Worm (Caenorhabditis elegans) whole organism, young adult: ENCODE results near the gene tax-6.
A peak's percentile ranks its signal among the peaks of the same experiment; 100 is the strongest.

ENCODE experiments used
- B0019.2 ChIP-seq: fragments of 200-800 bp; sonication (Bioruptor generic); conservative IDR thresholded peaks from 2 replicates; pipeline ENCODE4 v1.3.6; 2022; ENCODE audit warnings: missing genetic modification reagents, missing genetic modification characterization, missing compliant biosample characterization
- B0035.1 ChIP-seq: sonication (generic microtip); optimal IDR thresholded peaks from 2 replicates; lab custom pipeline; 2016; ENCODE audit warnings: missing genetic modification characterization, mild to moderate bottlenecking, missing compliant biosample characterization, missing genotype, missing genetic modification reagents
- F23B12.7 ChIP-seq: sonication (generic microtip); optimal IDR thresholded peaks from 2 replicates; lab custom pipeline; 2017; ENCODE audit warnings: missing genetic modification characterization, mild to moderate bottlenecking, missing compliant biosample characterization, antibody characterized with exemption, moderate library complexity; ENCODE audit not compliant: insufficient read depth
- F49E8.2 ChIP-seq: sonication (generic microtip); optimal IDR thresholded peaks from 3 replicates; lab custom pipeline; 2017; ENCODE audit warnings: missing genetic modification characterization, mild to moderate bottlenecking, missing compliant biosample characterization, antibody characterized with exemption, moderate library complexity; ENCODE audit not compliant: insufficient read depth
- F52B5.7 ChIP-seq: sonication (generic microtip); optimal IDR thresholded peaks from 2 replicates; lab custom pipeline; 2016; ENCODE audit warnings: mild to moderate bottlenecking, missing genetic modification characterization, missing compliant biosample characterization
- Y53F4B.3 ChIP-seq: fragments of 200-800 bp; sonication (Bioruptor generic); IDR thresholded peaks from 2 replicates; pipeline ENCODE4 v1.3.6; 2022; ENCODE audit warnings: missing genetic modification reagents, missing genetic modification characterization, missing compliant biosample characterization
- ZK185.1 ChIP-seq: sonication (generic microtip); optimal IDR thresholded peaks from 2 replicates; lab custom pipeline; 2016; ENCODE audit warnings: mild to moderate bottlenecking, missing genetic modification characterization, missing compliant biosample characterization; ENCODE audit not compliant: poor library complexity, severe bottlenecking
- ama-1 ChIP-seq, 3 experiments: fragments of 150-350 bp in 1 of 3; sonication (generic microtip) in 2 of 3; optimal IDR thresholded peaks; 2 replicates each; lab custom pipeline; 2014 to 2018; ENCODE audit warnings: missing biosample characterization in 2 of 3, missing genetic modification characterization in 2 of 3, missing genetic modification reagents in 2 of 3
- atf-7 ChIP-seq: sonication (generic microtip); optimal IDR thresholded peaks from 2 replicates; lab custom pipeline; 2017; ENCODE audit warnings: mild to moderate bottlenecking, missing genetic modification characterization, missing compliant biosample characterization
- ccch-3 ChIP-seq: fragments of 200-800 bp; sonication (Bioruptor generic); optimal IDR thresholded peaks from 2 replicates; lab custom pipeline; 2018; ENCODE audit warnings: mild to moderate bottlenecking, missing genetic modification characterization, missing compliant biosample characterization
- cebp-2 ChIP-seq: fragments of 200-800 bp; sonication (Bioruptor generic); IDR thresholded peaks from 2 replicates; pipeline ENCODE4 v1.3.6; 2022; ENCODE audit warnings: missing genetic modification characterization, missing compliant biosample characterization
- ceh-100 ChIP-seq: fragments of 200-800 bp; sonication (Bioruptor generic); IDR thresholded peaks from 2 replicates; pipeline ENCODE4 v1.3.6; 2022; ENCODE audit warnings: missing genetic modification reagents, missing genetic modification characterization, missing compliant biosample characterization
- chd-7 ChIP-seq: sonication (generic microtip); optimal IDR thresholded peaks from 2 replicates; lab custom pipeline; 2016; ENCODE audit warnings: mild to moderate bottlenecking, missing genetic modification characterization, moderate library complexity, missing compliant biosample characterization
- egl-44 ChIP-seq: fragments of 200-800 bp; sonication (Bioruptor generic); IDR thresholded peaks from 2 replicates; pipeline ENCODE4 v1.3.6; 2022; ENCODE audit warnings: missing genetic modification reagents, missing genetic modification characterization, missing compliant biosample characterization
- ekl-4 ChIP-seq: fragments of 200-800 bp; sonication (Bioruptor generic); IDR thresholded peaks from 2 replicates; pipeline ENCODE4 v1.3.6; 2022; ENCODE audit warnings: missing genetic modification reagents, missing genetic modification characterization, missing compliant biosample characterization
- hrde-1 ChIP-seq: sonication (generic microtip); optimal IDR thresholded peaks from 2 replicates; lab custom pipeline; 2016; ENCODE audit warnings: missing genetic modification characterization, mild to moderate bottlenecking, missing compliant biosample characterization, moderate library complexity, missing genotype, missing genetic modification reagents, borderline replicate concordance
- lag-1 ChIP-seq: fragments of 200-800 bp; sonication (Bioruptor generic); IDR thresholded peaks from 2 replicates; pipeline ENCODE4 v1.3.6; 2022; ENCODE audit warnings: missing genetic modification reagents, missing genetic modification characterization, missing compliant biosample characterization
- lin-54 ChIP-seq: fragments of 200-800 bp; sonication (Bioruptor generic); optimal IDR thresholded peaks from 2 replicates; lab custom pipeline; 2018; ENCODE audit warnings: mild to moderate bottlenecking, missing genetic modification characterization, missing compliant biosample characterization
- nfyb-1 ChIP-seq: fragments of 200-800 bp; sonication (Bioruptor generic); IDR thresholded peaks from 2 replicates; pipeline ENCODE4 v1.3.6; 2022; ENCODE audit warnings: missing genetic modification reagents, missing genetic modification characterization, missing compliant biosample characterization
- nhr-120 ChIP-seq: fragments of 200-800 bp; sonication (Bioruptor generic); IDR thresholded peaks from 2 replicates; pipeline ENCODE4 v1.3.6; 2022; ENCODE audit warnings: missing genetic modification characterization, missing compliant biosample characterization
- nhr-80 ChIP-seq: sonication (generic microtip); optimal IDR thresholded peaks from 2 replicates; lab custom pipeline; 2016; ENCODE audit warnings: missing genetic modification characterization, missing compliant biosample characterization
- nhr-90 ChIP-seq: sonication (generic microtip); optimal IDR thresholded peaks from 2 replicates; lab custom pipeline; 2016; ENCODE audit warnings: missing genotype, mild to moderate bottlenecking, missing genetic modification characterization, missing compliant biosample characterization
- rcor-1 ChIP-seq: fragments of 200-800 bp; sonication (Bioruptor generic); IDR thresholded peaks from 2 replicates; pipeline ENCODE4 v1.3.6; 2022; ENCODE audit warnings: missing genetic modification reagents, missing genetic modification characterization, missing compliant biosample characterization
- rpc-1 ChIP-seq, 2 experiments: fragments of 150-350 bp in 1 of 2; sonication (generic microtip) in 1 of 2; optimal IDR thresholded peaks; 2 replicates each; lab custom pipeline; 2014 to 2018; ENCODE audit warnings: missing biosample characterization in 1 of 2, missing genetic modification characterization in 1 of 2, missing genetic modification reagents in 1 of 2, missing genotype in 1 of 2
- snpc-1.1 ChIP-seq: sonication (generic microtip); optimal IDR thresholded peaks from 2 replicates; lab custom pipeline; 2017; ENCODE audit warnings: missing genetic modification characterization, mild to moderate bottlenecking, missing compliant biosample characterization, antibody characterized with exemption, moderate library complexity, missing genotype, missing genetic modification reagents; ENCODE audit not compliant: insufficient read depth
- sptf-2 ChIP-seq: fragments of 200-800 bp; sonication (Bioruptor generic); optimal IDR thresholded peaks from 2 replicates; lab custom pipeline; 2018; ENCODE audit warnings: mild to moderate bottlenecking, missing genetic modification characterization, missing compliant biosample characterization
- tbp1 ChIP-seq: fragments of 200-800 bp; sonication (Bioruptor generic); optimal IDR thresholded peaks from 2 replicates; lab custom pipeline; 2018; ENCODE audit warnings: mild to moderate bottlenecking, missing genetic modification characterization, missing compliant biosample characterization
- tlf-1 ChIP-seq: fragments of 200-800 bp; sonication (Bioruptor generic); optimal IDR thresholded peaks from 2 replicates; lab custom pipeline; 2018; ENCODE audit warnings: mild to moderate bottlenecking, missing genetic modification characterization, missing compliant biosample characterization
- unc-130 ChIP-seq: sonication (generic microtip); optimal IDR thresholded peaks from 2 replicates; lab custom pipeline; 2016; ENCODE audit warnings: missing genetic modification reagents, missing genetic modification characterization, missing compliant biosample characterization
- unc-62 ChIP-seq: fragments of 150-350 bp; optimal IDR thresholded peaks from 2 replicates; lab custom pipeline; 2014; ENCODE audit warnings: missing biosample characterization, missing genetic modification reagents, missing genetic modification characterization
- ztf-22 ChIP-seq: fragments of 200-800 bp; sonication (Bioruptor generic); optimal IDR thresholded peaks from 2 replicates; lab custom pipeline; 2018; ENCODE audit warnings: mild to moderate bottlenecking, missing genetic modification characterization, moderate library complexity, missing compliant biosample characterization

The tax-6 gene

ce11 chrIV:10463987-10464638 lies 37.3 kb downstream of the tax-6 start, which contains the start of gene ugt-43:
TSS of gene ugt-43 (plus strand) at chrIV:10464588.
- TF ChIP-seq nhr-80 (tag; lab: Kevin White, UChicago) (peak; percentile 2), nhr-120 (no peak), B0019.2 (GFP tag; lab: Robert Waterston, UW) (no peak), tbp1 (no peak), ccch-3 (GFP tag; lab: Kevin White, UChicago) (no peak)

- TF ChIP-seq nhr-80 (tag; lab: Kevin White, UChicago) (peak; percentile 88), egl-44 (GFP tag; lab: Robert Waterston, UW) (0 out of 2 replicates have a peak, but pooled peaks have one; percentile 14), chd-7 (tag; lab: Kevin White, UChicago) (peak; percentile 4), ZK185.1 (no peak), atf-7 (peak; percentile 92), F23B12.7 (tag; lab: Kevin White, UChicago) (no peak), snpc-1.1 (tag; lab: Kevin White, UChicago) (no peak), ztf-22 (GFP tag; lab: Kevin White, UChicago) (peak; percentile 10), nfyb-1 (0 out of 2 replicates have a peak, but pooled peaks have one; percentile 10), tlf-1 (GFP tag; lab: Kevin White, UChicago) (peak; percentile 19)
These were observed 38.3 kb downstream of the tax-6 start for ce11 chrIV:10463127-10463526.

ce11 chrIV:10462608-10463007 lies 38.8 kb downstream of the tax-6 start:
- no peak for TF ChIP-seq ceh-100 (GFP tag; lab: Robert Waterston, UW)
- TF ChIP-seq unc-62 (GFP tag; lab: Kevin White, UChicago): peak; percentile 78

- TF ChIP-seq atf-7: no peak
- TF ChIP-seq ama-1 (optimal IDR thresholded peaks at IDR 0.05; lab: Kevin White, UChicago): no peak
- TF ChIP-seq ama-1 (GFP tag; optimal IDR thresholded peaks at IDR 0.05; lab: Kevin White, UChicago): no peak
- no peak for TF ChIP-seq rcor-1
- TF ChIP-seq Y53F4B.3 (GFP tag; lab: Robert Waterston, UW): no peak
- no peak for TF ChIP-seq F49E8.2 (tag; lab: Kevin White, UChicago)
- no peak for TF ChIP-seq lin-54 (GFP tag; lab: Kevin White, UChicago)
- TF ChIP-seq lag-1 (GFP tag; lab: Robert Waterston, UW): no peak
- no peak for TF ChIP-seq ekl-4 (GFP tag; lab: Robert Waterston, UW)
- TF ChIP-seq nhr-90: no peak
- TF ChIP-seq cebp-2 (GFP tag; lab: Robert Waterston, UW): no peak
- no peak for TF ChIP-seq sptf-2
- TF ChIP-seq rpc-1 (optimal IDR thresholded peaks at IDR 0.05; lab: Kevin White, UChicago): no peak
- TF ChIP-seq rpc-1 (tag; optimal IDR thresholded peaks at IDR 0.05; lab: Kevin White, UChicago): no peak
- no peak for TF ChIP-seq hrde-1 (tag; lab: Kevin White, UChicago)
- no peak for TF ChIP-seq unc-130 (GFP tag; lab: Kevin White, UChicago)
- no peak for TF ChIP-seq B0035.1
- TF ChIP-seq F52B5.7 (tag; lab: Kevin White, UChicago): no peak
- TF ChIP-seq, all 124 proteins: peak for 0
These were observed 39.6 kb downstream of the tax-6 start, which contains the start of gene mec-3 for ce11 chrIV:10461767-10462166. TSS of gene mec-3 (minus strand) at chrIV:10461867.
